Worm (Caenorhabditis elegans): ENCODE measurements around the gene cyp-33C2.

DNA sequence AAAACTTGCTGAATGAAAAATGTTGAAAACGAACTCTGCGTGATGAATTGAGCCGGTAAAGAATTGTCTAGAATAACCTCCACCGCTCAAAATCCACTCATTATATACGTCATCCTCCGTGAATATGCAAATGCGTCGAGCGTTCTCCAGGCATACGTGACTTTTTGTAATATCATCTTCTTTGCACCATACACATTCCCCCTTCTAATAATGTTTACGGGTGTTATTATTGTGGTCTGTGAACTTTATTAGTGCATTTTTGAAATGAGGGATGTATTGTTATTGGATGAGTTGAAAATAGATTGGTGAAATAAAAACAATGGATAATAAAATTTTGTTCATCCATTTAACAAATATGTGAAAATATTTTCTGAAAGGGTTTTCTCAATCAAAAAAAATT, 43.4 kb upstream of the cyp-33C2 start, which contains the start of gene F22F7.7:
- no peak for TF ChIP-seq ztf-23 (GFP tag; IDR thresholded peaks at IDR 0.05)
- no peak for TF ChIP-seq flt-1 (GFP tag; IDR thresholded peaks at IDR 0.05)

All from whole organism, midembryonic.